Fruit fly (Drosophila melanogaster) whole organism, embryonic: ENCODE data around the gene CG10348.

Source experiments
- Adf1 ChIP-seq: fragments of 200-800 bp; sonication (Bioruptor generic); IDR thresholded peaks from 2 replicates; pipeline ENCODE4 v1.3.6; 2022; ENCODE audit warnings: missing biosample characterization, missing genetic modification characterization
- Atf3 ChIP-seq: fragments of 200-800 bp; sonication (Bioruptor generic); optimal IDR thresholded peaks from 3 replicates; lab custom pipeline; 2016; ENCODE audit warnings: missing biosample characterization, missing genetic modification characterization
- CG10543 ChIP-seq: fragments of 200-800 bp; sonication (Bioruptor generic); optimal IDR thresholded peaks from 3 replicates; lab custom pipeline; 2017; ENCODE audit warnings: missing biosample characterization, mild to moderate bottlenecking, missing genetic modification characterization, moderate library complexity
- CG12155 ChIP-seq: fragments of 200-800 bp; sonication (Bioruptor generic); optimal IDR thresholded peaks from 3 replicates; lab custom pipeline; 2016; ENCODE audit warnings: missing biosample characterization, missing genetic modification characterization
- CG12942 ChIP-seq: fragments of 200-800 bp; sonication (Bioruptor generic); optimal IDR thresholded peaks from 3 replicates; lab custom pipeline; 2016; ENCODE audit warnings: missing biosample characterization, missing genetic modification characterization
- CG13775 ChIP-seq: fragments of 200-800 bp; sonication (Bioruptor generic); optimal IDR thresholded peaks from 3 replicates; lab custom pipeline; 2017; ENCODE audit warnings: missing biosample characterization, mild to moderate bottlenecking, missing genetic modification characterization
- CG13894 ChIP-seq: fragments of 200-800 bp; sonication (Bioruptor generic); optimal IDR thresholded peaks from 3 replicates; lab custom pipeline; 2018; ENCODE audit warnings: missing biosample characterization, mild to moderate bottlenecking, missing genetic modification characterization, moderate library complexity
- CG15696 ChIP-seq: fragments of 200-800 bp; sonication (Bioruptor generic); optimal IDR thresholded peaks from 2 replicates; lab custom pipeline; 2019; ENCODE audit warnings: missing biosample characterization, mild to moderate bottlenecking, missing genetic modification characterization, moderate library complexity
- CG1602 ChIP-seq: fragments of 200-800 bp; sonication (Bioruptor generic); optimal IDR thresholded peaks from 3 replicates; lab custom pipeline; 2016; ENCODE audit warnings: missing biosample characterization, missing genetic modification characterization
- CG17328 ChIP-seq: fragments of 200-800 bp; sonication (Bioruptor generic); IDR thresholded peaks from 2 replicates; pipeline ENCODE4 v1.3.6; 2022; ENCODE audit warnings: missing biosample characterization, missing genetic modification characterization
- CG17829 ChIP-seq: fragments of 200-800 bp; optimal IDR thresholded peaks from 2 replicates; lab custom pipeline; 2019; ENCODE audit warnings: missing biosample characterization, mild to moderate bottlenecking, missing genetic modification characterization, moderate library complexity
- CG18619 ChIP-seq: fragments of 200-800 bp; sonication (Bioruptor generic); optimal IDR thresholded peaks from 3 replicates; lab custom pipeline; 2017; ENCODE audit warnings: missing biosample characterization, mild to moderate bottlenecking, missing genetic modification characterization
- CG2889 ChIP-seq: fragments of 200-800 bp; sonication (Bioruptor generic); IDR thresholded peaks from 3 replicates; pipeline ENCODE4 v1.3.6; 2022; ENCODE audit warnings: missing biosample characterization, missing genetic modification characterization
- CG31441 ChIP-seq: fragments of 200-800 bp; sonication (Bioruptor generic); IDR thresholded peaks from 2 replicates; pipeline ENCODE4 v1.3.6; 2022; ENCODE audit warnings: missing biosample characterization, missing genetic modification characterization
- CG3847 ChIP-seq: fragments of 200-800 bp; sonication (Bioruptor generic); IDR thresholded peaks from 2 replicates; pipeline ENCODE4 v1.3.6; 2022; ENCODE audit warnings: missing biosample characterization, missing genetic modification characterization
- CG4328 ChIP-seq: fragments of 200-800 bp; sonication (Bioruptor generic); optimal IDR thresholded peaks from 3 replicates; lab custom pipeline; 2017; ENCODE audit warnings: missing biosample characterization, missing genetic modification reagents, missing genetic modification characterization
- CG4404 ChIP-seq: fragments of 200-800 bp; sonication (Bioruptor generic); IDR thresholded peaks from 2 replicates; pipeline ENCODE4 v1.3.6; 2022; ENCODE audit warnings: missing biosample characterization, missing genetic modification characterization
- CG7839 ChIP-seq: fragments of 200-800 bp; sonication (Bioruptor generic); optimal IDR thresholded peaks from 3 replicates; lab custom pipeline; 2018; ENCODE audit warnings: missing biosample characterization, mild to moderate bottlenecking, missing genetic modification characterization, moderate library complexity
- CG9437 ChIP-seq: fragments of 200-800 bp; sonication (Bioruptor generic); optimal IDR thresholded peaks from 2 replicates; lab custom pipeline; 2018; ENCODE audit warnings: missing biosample characterization, mild to moderate bottlenecking, missing genetic modification characterization
- Deaf1 ChIP-seq: fragments of 200-800 bp; optimal IDR thresholded peaks from 3 replicates; lab custom pipeline; 2019; ENCODE audit warnings: missing biosample characterization, mild to moderate bottlenecking, missing genetic modification characterization, moderate library complexity
- Drgx ChIP-seq: fragments of 200-800 bp; sonication (Bioruptor generic); IDR thresholded peaks from 2 replicates; pipeline ENCODE4 v1.3.6; 2022; ENCODE audit warnings: missing biosample characterization, missing genetic modification characterization
- ERR ChIP-seq: fragments of 200-800 bp; sonication (Bioruptor generic); optimal IDR thresholded peaks from 2 replicates; lab custom pipeline; 2016; ENCODE audit warnings: missing biosample characterization, missing genetic modification characterization
- HLH3B ChIP-seq: fragments of 200-800 bp; sonication (Bioruptor generic); IDR thresholded peaks from 2 replicates; pipeline ENCODE4 v1.3.6; 2022; ENCODE audit warnings: missing biosample characterization, missing genetic modification characterization
- Hmr ChIP-seq: fragments of 200-800 bp; sonication (Bioruptor generic); optimal IDR thresholded peaks from 3 replicates; lab custom pipeline; 2017; ENCODE audit warnings: mild to moderate bottlenecking, missing biosample characterization, missing genetic modification reagents, missing genetic modification characterization
- Hsf ChIP-seq: fragments of 200-800 bp; sonication (Bioruptor generic); optimal IDR thresholded peaks from 3 replicates; lab custom pipeline; 2016; ENCODE audit warnings: missing biosample characterization, missing genetic modification characterization
- NK7.1 ChIP-seq: fragments of 200-800 bp; sonication (Bioruptor generic); optimal IDR thresholded peaks from 3 replicates; lab custom pipeline; 2016; ENCODE audit warnings: missing biosample characterization, missing genetic modification characterization
- Pdp1 ChIP-seq, 2 experiments: fragments of 200-800 bp; sonication (Bioruptor generic); optimal IDR thresholded peaks; 3 replicates each; lab custom pipeline; 2016; ENCODE audit warnings: missing biosample characterization in 2 of 2, missing genetic modification characterization in 2 of 2, mild to moderate bottlenecking in 1 of 2, moderate library complexity in 1 of 2
- Sox100B ChIP-seq: fragments of 200-800 bp; sonication (Bioruptor generic); optimal IDR thresholded peaks from 3 replicates; lab custom pipeline; 2018; ENCODE audit warnings: missing biosample characterization, mild to moderate bottlenecking, missing genetic modification characterization
- Ssrp ChIP-seq: fragments of 200-800 bp; sonication (Bioruptor generic); optimal IDR thresholded peaks from 2 replicates; lab custom pipeline; 2018; ENCODE audit warnings: missing biosample characterization, mild to moderate bottlenecking, missing genetic modification characterization, moderate library complexity
- Stat92E ChIP-seq, 3 experiments: fragments of >200 bp in 2 of 3; fragments of 200-800 bp in 1 of 3; sonication (Bioruptor generic) in 1 of 3; optimal IDR thresholded peaks; 2 replicates each; lab custom pipeline; 2017 to 2019; ENCODE audit warnings: missing biosample characterization in 3 of 3, missing genetic modification characterization in 3 of 3, mild to moderate bottlenecking in 1 of 3, moderate library complexity in 1 of 3
- Usf ChIP-seq: fragments of 200-800 bp; sonication (Bioruptor generic); optimal IDR thresholded peaks from 2 replicates; lab custom pipeline; 2017; ENCODE audit warnings: missing genotype, missing biosample characterization, missing genetic modification characterization
- ac ChIP-seq: fragments of 200-800 bp; sonication (Bioruptor generic); optimal IDR thresholded peaks from 3 replicates; lab custom pipeline; 2017; ENCODE audit warnings: missing biosample characterization, mild to moderate bottlenecking, missing genetic modification characterization
- bsh ChIP-seq, 2 experiments: fragments of 200-800 bp; sonication (Bioruptor generic); optimal IDR thresholded peaks; 2 replicates each; lab custom pipeline; 2017 to 2018; ENCODE audit warnings: mild to moderate bottlenecking in 2 of 2, missing biosample characterization in 2 of 2, missing genetic modification characterization in 2 of 2, moderate library complexity in 1 of 2
- cwo ChIP-seq: fragments of 200-800 bp; sonication (Bioruptor generic); optimal IDR thresholded peaks from 3 replicates; lab custom pipeline; 2017; ENCODE audit warnings: missing biosample characterization, missing genetic modification characterization, mild to moderate bottlenecking, moderate library complexity, missing genetic modification reagents
- gem ChIP-seq: fragments of 200-800 bp; sonication (Bioruptor generic); optimal IDR thresholded peaks from 2 replicates; lab custom pipeline; 2019; ENCODE audit warnings: missing biosample characterization, mild to moderate bottlenecking, missing genetic modification characterization, moderate library complexity
- gsb-n ChIP-seq: fragments of 200-800 bp; sonication (Bioruptor generic); optimal IDR thresholded peaks from 3 replicates; lab custom pipeline; 2018; ENCODE audit warnings: missing biosample characterization, mild to moderate bottlenecking, missing genetic modification characterization
- gt ChIP-seq: fragments of 200-800 bp; sonication (Bioruptor generic); IDR thresholded peaks from 2 replicates; pipeline ENCODE4 v1.3.6; 2022; ENCODE audit warnings: missing biosample characterization, missing genetic modification characterization
- hbn ChIP-seq: fragments of 200-800 bp; sonication (Bioruptor generic); IDR thresholded peaks from 2 replicates; pipeline ENCODE4 v1.3.6; 2022; ENCODE audit warnings: missing biosample characterization, missing genetic modification characterization; ENCODE audit not compliant: partially characterized antibody
- ind ChIP-seq: fragments of 200-800 bp; sonication (Bioruptor generic); optimal IDR thresholded peaks from 3 replicates; lab custom pipeline; 2016; ENCODE audit warnings: missing biosample characterization, missing genetic modification characterization
- klu ChIP-seq: fragments of 200-800 bp; sonication (Bioruptor generic); IDR thresholded peaks from 2 replicates; pipeline ENCODE4 v1.3.6; 2022; ENCODE audit warnings: missing biosample characterization, missing genetic modification characterization
- luna ChIP-seq: fragments of 200-800 bp; sonication (Bioruptor generic); optimal IDR thresholded peaks from 2 replicates; lab custom pipeline; 2016; ENCODE audit warnings: missing biosample characterization, missing genetic modification characterization
- pan ChIP-seq, 4 experiments: fragments of >200 bp in 3 of 4; fragments of 200-800 bp in 1 of 4; sonication (Bioruptor generic) in 1 of 4; optimal IDR thresholded peaks in 3 of 4; IDR thresholded peaks in 1 of 4; 2 replicates each; pipeline versions ENCODE4 v1.3.6 to Lab custom; 2017 to 2022; ENCODE audit warnings: missing biosample characterization in 2 of 4, missing genetic modification characterization in 2 of 4, mixed read lengths in 1 of 4
- sima ChIP-seq: fragments of 200-800 bp; sonication (Bioruptor generic); optimal IDR thresholded peaks from 2 replicates; lab custom pipeline; 2016; ENCODE audit warnings: missing biosample characterization, missing genetic modification characterization
- so ChIP-seq: fragments of 200-800 bp; sonication (Bioruptor generic); IDR thresholded peaks from 3 replicates; pipeline ENCODE4 v1.3.6; 2022; ENCODE audit warnings: missing biosample characterization, missing genetic modification characterization
- sob ChIP-seq: fragments of 200-800 bp; sonication (Bioruptor generic); IDR thresholded peaks from 2 replicates; pipeline ENCODE4 v1.3.6; 2022; ENCODE audit warnings: missing biosample characterization, missing genetic modification characterization
- tgo ChIP-seq: fragments of 200-800 bp; sonication (Bioruptor generic); IDR thresholded peaks from 3 replicates; pipeline ENCODE4 v1.3.6; 2022; ENCODE audit warnings: missing biosample characterization, missing genetic modification characterization
- toy ChIP-seq: fragments of 200-800 bp; sonication (Bioruptor generic); IDR thresholded peaks from 2 replicates; pipeline ENCODE4 v1.3.6; 2022; ENCODE audit warnings: missing biosample characterization, missing genetic modification characterization
- wek ChIP-seq: fragments of 200-800 bp; sonication (Bioruptor generic); optimal IDR thresholded peaks from 3 replicates; lab custom pipeline; 2018; ENCODE audit warnings: missing biosample characterization, mild to moderate bottlenecking, missing genetic modification characterization, moderate library complexity
- yki ChIP-seq: fragments of >200 bp; optimal IDR thresholded peaks from 3 replicates; lab custom pipeline; 2018
- zf30C ChIP-seq: fragments of 200-800 bp; sonication (Bioruptor generic); optimal IDR thresholded peaks from 3 replicates; lab custom pipeline; 2018; ENCODE audit warnings: missing biosample characterization, mild to moderate bottlenecking, missing genetic modification characterization

CG10348 gene

DNA sequence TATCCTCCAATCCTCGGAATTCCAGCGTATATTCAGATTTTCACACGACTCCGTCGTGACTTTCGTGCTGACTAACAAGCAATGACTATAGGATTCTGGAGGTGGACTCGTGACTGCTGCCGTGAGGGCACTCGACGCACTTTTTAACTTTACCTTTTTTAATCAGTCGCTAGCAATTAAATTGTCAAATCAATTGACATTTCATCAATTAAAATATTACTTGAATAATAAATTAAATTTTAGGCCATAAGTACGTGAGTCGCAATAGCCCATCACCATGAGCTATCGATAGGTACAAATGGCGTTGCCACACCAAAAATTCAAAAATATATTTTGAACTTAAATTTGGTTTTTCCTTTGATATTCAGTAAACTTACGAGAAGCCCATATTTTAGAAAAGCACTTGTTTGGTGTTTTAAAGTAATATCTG, 26.7 kb downstream of the CG10348 start, which contains the start of gene Jwa (continued):
- peak; percentile 94 for TF ChIP-seq CG10543 (GFP tag; lab: Kevin White, UChicago)
- 0 out of 2 replicates have a peak, but pooled peaks have one; percentile 49 for TF ChIP-seq gt (GFP tag; lab: Robert Waterston, UW)
- TF ChIP-seq Deaf1 (tag; lab: Kevin White, UChicago): peak; percentile 56
- no peak for TF ChIP-seq luna (GFP tag; lab: Kevin White, UChicago)
- TF ChIP-seq CG3847: peak; percentile 96
- TF ChIP-seq CG4404 (GFP tag; lab: Robert Waterston, UW): peak; percentile 94
- TF ChIP-seq CG1602: peak; percentile 94
- peak; percentile 77 for TF ChIP-seq Ssrp (tag; lab: Kevin White, UChicago)
- TF ChIP-seq CG17328 (GFP tag; lab: Robert Waterston, UW): peak; percentile 89
- peak; percentile 89 for TF ChIP-seq CG17829 (tag; lab: Kevin White, UChicago)
- peak; percentile 71 for TF ChIP-seq ac (GFP tag; lab: Kevin White, UChicago)
- peak; percentile 94 for TF ChIP-seq HLH3B (GFP tag; lab: Robert Waterston, UW)
- TF ChIP-seq ind (GFP tag; lab: Kevin White, UChicago): peak; percentile 90
- TF ChIP-seq Stat92E (GFP tag; optimal IDR thresholded peaks at IDR 0.05; lab: Kevin White, UChicago): peak in 1 of 3 experiments; percentile 60
- TF ChIP-seq toy: peak; percentile 53; the same call in 1 of the 2 replicates
- peak; percentile 95 for TF ChIP-seq sob (GFP tag; lab: Robert Waterston, UW)
- peak; percentile 66 for TF ChIP-seq CG4328 (GFP tag; lab: Kevin White, UChicago)
- TF ChIP-seq CG15696 (tag; lab: Kevin White, UChicago): peak; percentile 84
- peak; percentile 79 for TF ChIP-seq CG18619 (GFP tag; lab: Kevin White, UChicago)
- TF ChIP-seq wek: no peak
- TF ChIP-seq Drgx (GFP tag; lab: Robert Waterston, UW): peak; percentile 74
- peak; percentile 78 for TF ChIP-seq Sox100B (GFP tag; lab: Kevin White, UChicago)
- peak; percentile 81 to 96 for TF ChIP-seq Pdp1 (GFP tag; optimal IDR thresholded peaks at IDR 0.05; lab: Kevin White, UChicago)
- no peak for TF ChIP-seq yki
- TF ChIP-seq hbn (GFP tag; lab: Robert Waterston, UW): peak; percentile 100
- peak; percentile 93 for TF ChIP-seq CG2889 (GFP tag; lab: Robert Waterston, UW)
- peak; percentile 97 for TF ChIP-seq CG13775 (GFP tag; lab: Kevin White, UChicago)
- TF ChIP-seq klu (GFP tag; lab: Robert Waterston, UW): peak; percentile 85
- TF ChIP-seq CG9437 (GFP tag; lab: Kevin White, UChicago): peak; percentile 84
- TF ChIP-seq ERR (GFP tag; lab: Kevin White, UChicago): peak; percentile 76
- peak; percentile 98 for TF ChIP-seq gem (tag; lab: Kevin White, UChicago)
- TF ChIP-seq CG7839 (tag; lab: Kevin White, UChicago): peak; percentile 89
- TF ChIP-seq tgo: peak; percentile 91
- peak; percentile 72 for TF ChIP-seq Adf1 (GFP tag; lab: Robert Waterston, UW)
- TF ChIP-seq Atf3: peak; percentile 92
- TF ChIP-seq NK7.1: peak; percentile 82
- peak; percentile 97 for TF ChIP-seq Hmr
- TF ChIP-seq CG13894 (tag; lab: Kevin White, UChicago): peak; percentile 85
- TF ChIP-seq bsh (GFP tag; optimal IDR thresholded peaks at IDR 0.05; lab: Kevin White, UChicago): peak; percentile 38 to 96
- TF ChIP-seq CG31441 (GFP tag; lab: Robert Waterston, UW): peak; percentile 75
- TF ChIP-seq zf30C (GFP tag; lab: Kevin White, UChicago): no peak
- TF ChIP-seq Usf (GFP tag; lab: Kevin White, UChicago): peak; percentile 66
- peak; percentile 61 for TF ChIP-seq cwo
- TF ChIP-seq CG12155 (GFP tag; lab: Kevin White, UChicago): peak; percentile 97
- no peak for TF ChIP-seq pan (optimal IDR thresholded peaks at IDR 0.05; lab: Kevin White, UChicago)
- peak in 1 of 2 experiments; percentile 87 for TF ChIP-seq pan (GFP tag; optimal IDR thresholded peaks at IDR 0.05 in 1 of 2, IDR thresholded peaks at IDR 0.05 in 1 of 2)
- peak; percentile 98 for TF ChIP-seq CG12942
- peak; percentile 56 for TF ChIP-seq sima
- peak; percentile 98 for TF ChIP-seq Hsf
- TF ChIP-seq so (GFP tag; lab: Robert Waterston, UW): peak; percentile 84; the same call in 2 of the 3 replicates
- TF ChIP-seq gsb-n (tag; lab: Kevin White, UChicago): peak; percentile 90
